Worm (Caenorhabditis elegans): Measurements from ENCODE around the gene pqn-71.

DNA sequence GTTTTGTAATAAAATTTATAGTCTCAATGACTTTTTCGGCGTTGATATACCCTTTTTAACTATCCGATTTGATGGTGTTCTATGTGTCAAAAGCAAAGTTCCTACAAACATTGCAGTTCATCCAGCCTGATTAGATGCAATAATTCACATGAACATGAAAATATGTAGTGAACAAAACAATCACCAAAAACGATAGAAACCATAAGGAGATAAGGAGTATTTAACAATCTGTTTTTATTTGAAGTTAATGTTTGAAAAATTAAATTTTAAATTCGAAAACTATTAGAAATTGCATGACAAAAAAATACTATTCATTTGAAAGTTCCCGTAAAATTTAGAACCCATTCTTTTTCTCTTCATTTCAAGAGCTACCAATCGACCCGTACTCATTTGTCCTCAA lies 38.5 kb upstream of the pqn-71 start, which contains the start of gene fbxa-209:
- TF ChIP-seq madf-8 (GFP tag; conservative IDR thresholded peaks at IDR 0.05) = no peak
- no peak for TF ChIP-seq bed-2 (GFP tag; IDR thresholded peaks at IDR 0.05)
- TF ChIP-seq B0261.1 (tag; optimal IDR thresholded peaks at IDR 0.05) = no peak
- no peak for TF ChIP-seq mes-4 (tag; optimal IDR thresholded peaks at IDR 0.05)
- no peak for TF ChIP-seq cebp-2 (GFP tag; IDR thresholded peaks at IDR 0.05)
- no peak for TF ChIP-seq atf-7 (tag; optimal IDR thresholded peaks at IDR 0.05)
- TF ChIP-seq snpc-4 (GFP tag; optimal IDR thresholded peaks at IDR 0.05) = no peak
- TF ChIP-seq snpc-4 (tag; optimal IDR thresholded peaks at IDR 0.05) = no peak
- TF ChIP-seq zfh-2 (GFP tag; conservative IDR thresholded peaks at IDR 0.05) = no peak
- no peak for TF ChIP-seq F22D6.2 (tag; optimal IDR thresholded peaks at IDR 0.05)
- no peak for TF ChIP-seq nhr-90 (tag; optimal IDR thresholded peaks at IDR 0.05)
- TF ChIP-seq pbrm-1 (GFP tag; IDR thresholded peaks at IDR 0.05) = no peak
- TF ChIP-seq dpl-1 (GFP tag; optimal IDR thresholded peaks at IDR 0.05) = no peak

All from whole organism, young adult.